Fruit fly (Drosophila melanogaster): ENCODE data around the gene Ent1.

Gene Ent1

dm6 chr2L:357556-358130 is at the start of gene Ent1:
Ent1 (minus strand) TSS chr2L:357874.
- TF ChIP-seq CG11456 (GFP tag; IDR thresholded peaks at IDR 0.05) (no peak), CG18619 (GFP tag; optimal IDR thresholded peaks at IDR 0.05) (no peak), Sin3A (optimal IDR thresholded peaks at IDR 0.05) (peak; percentile 59), CG4617 (GFP tag; optimal IDR thresholded peaks at IDR 0.05; ENCODE audit: borderline replicate concordance) (peak; percentile 77), gro (GFP tag; optimal IDR thresholded peaks at IDR 0.05) (peak; percentile 60), Pdp1 (GFP tag; optimal IDR thresholded peaks at IDR 0.05) (peak in 1 of 2 experiments; percentile 96), stwl (tag; optimal IDR thresholded peaks at IDR 0.05) (peak; percentile 83), nerfin-1 (tag; optimal IDR thresholded peaks at IDR 0.05) (peak; percentile 11), CG9797 (GFP tag; optimal IDR thresholded peaks at IDR 0.05) (peak; percentile 5), CG13775 (GFP tag; optimal IDR thresholded peaks at IDR 0.05) (no peak), HmgZ (tag; optimal IDR thresholded peaks at IDR 0.05) (peak; percentile 25), cg (GFP tag; optimal IDR thresholded peaks at IDR 0.05) (peak; percentile 76), CG1603 (tag; optimal IDR thresholded peaks at IDR 0.05) (peak; percentile 70), CG12769 (tag; optimal IDR thresholded peaks at IDR 0.05) (no peak), pzg (GFP tag; optimal IDR thresholded peaks at IDR 0.05) (peak; percentile 89), CG8290 (GFP tag; optimal IDR thresholded peaks at IDR 0.05) (peak; percentile 41), CG8290 (tag; optimal IDR thresholded peaks at IDR 0.05) (peak in 1 of 2 experiments; percentile 61), Hmr (GFP tag; optimal IDR thresholded peaks at IDR 0.05) (peak; percentile 0), sim (GFP tag; IDR thresholded peaks at IDR 0.05) (no peak), br (optimal IDR thresholded peaks at IDR 0.05) (no peak), CG17359 (tag; optimal IDR thresholded peaks at IDR 0.05) (no peak), odd (GFP tag; optimal IDR thresholded peaks at IDR 0.05) (no peak), CG10267 (tag; optimal IDR thresholded peaks at IDR 0.05) (peak; percentile 32), CG14710 (tag; optimal IDR thresholded peaks at IDR 0.05) (peak; percentile 33), YL-1 (GFP tag; optimal IDR thresholded peaks at IDR 0.05) (peak; percentile 64), CG17829 (tag; optimal IDR thresholded peaks at IDR 0.05) (peak; percentile 14), CG7987 (GFP tag; optimal IDR thresholded peaks at IDR 0.05) (peak; percentile 21), gem (tag; optimal IDR thresholded peaks at IDR 0.05) (no peak), CG15514 (GFP tag; optimal IDR thresholded peaks at IDR 0.05) (peak; percentile 95), Vsx1 (GFP tag; optimal IDR thresholded peaks at IDR 0.05) (no peak), CG5245 (GFP tag; optimal IDR thresholded peaks at IDR 0.05) (no peak), Mes4 (GFP tag; optimal IDR thresholded peaks at IDR 0.05) (no peak), MESR4 (GFP tag; optimal IDR thresholded peaks at IDR 0.05) (peak; percentile 88), Ets97D (GFP tag; optimal IDR thresholded peaks at IDR 0.05) (peak; percentile 31), Dp (GFP tag; optimal IDR thresholded peaks at IDR 0.05) (peak; percentile 98), Nf-YC (tag; optimal IDR thresholded peaks at IDR 0.05) (no peak), sens (GFP tag) (peak; percentile 50), BEAF-32 (GFP tag; optimal IDR thresholded peaks at IDR 0.05) (peak; percentile 90), sd (tag; optimal IDR thresholded peaks at IDR 0.05) (peak; percentile 42), CG10654 (GFP tag; optimal IDR thresholded peaks at IDR 0.05) (no peak), phol (tag; optimal IDR thresholded peaks at IDR 0.05) (peak; percentile 3), pho (GFP tag; optimal IDR thresholded peaks at IDR 0.05) (peak; percentile 26), CG2116 (GFP tag; optimal IDR thresholded peaks at IDR 0.05) (peak; percentile 84), CrebB (tag; optimal IDR thresholded peaks at IDR 0.05) (peak; percentile 6), salm (tag; optimal IDR thresholded peaks at IDR 0.05) (no peak), grn (GFP tag; optimal IDR thresholded peaks at IDR 0.05) (peak; percentile 18), trem (tag; optimal IDR thresholded peaks at IDR 0.05) (peak; percentile 100), CG17912 (GFP tag; optimal IDR thresholded peaks at IDR 0.05) (no peak), nmo (GFP tag; optimal IDR thresholded peaks at IDR 0.05) (peak; percentile 33), CG12391 (tag; optimal IDR thresholded peaks at IDR 0.05) (peak; percentile 10)

Measured in whole organism, embryonic.